Fruit fly (Drosophila melanogaster) whole organism, embryonic: Measurements from ENCODE around the gene DnaJ-1.

ENCODE experiments used
- CG10462 ChIP-seq: fragments of 200-800 bp; sonication (Bioruptor generic); optimal IDR thresholded peaks from 2 replicates; lab custom pipeline; 2016; ENCODE audit warnings: missing biosample characterization, missing genetic modification characterization
- CG10543 ChIP-seq: fragments of 200-800 bp; sonication (Bioruptor generic); optimal IDR thresholded peaks from 3 replicates; lab custom pipeline; 2017; ENCODE audit warnings: missing biosample characterization, mild to moderate bottlenecking, missing genetic modification characterization, moderate library complexity
- CG11247 ChIP-seq: fragments of 200-800 bp; sonication (Bioruptor generic); IDR thresholded peaks from 2 replicates; pipeline ENCODE4 v1.3.6; 2022; ENCODE audit warnings: missing biosample characterization, missing genetic modification characterization
- CG13296 ChIP-seq: fragments of 200-800 bp; sonication (Bioruptor generic); optimal IDR thresholded peaks from 3 replicates; lab custom pipeline; 2018; ENCODE audit warnings: missing biosample characterization, mild to moderate bottlenecking, missing genetic modification characterization
- CG14014 ChIP-seq: fragments of 200-800 bp; sonication (Bioruptor generic); IDR thresholded peaks from 2 replicates; pipeline ENCODE4 v1.3.6; 2022; ENCODE audit warnings: missing biosample characterization, missing genetic modification characterization
- CG14710 ChIP-seq: fragments of 200-800 bp; sonication (Bioruptor generic); optimal IDR thresholded peaks from 3 replicates; lab custom pipeline; 2019; ENCODE audit warnings: missing biosample characterization, mild to moderate bottlenecking, missing genetic modification characterization, moderate library complexity
- CG15073 ChIP-seq: fragments of 200-800 bp; sonication (Bioruptor generic); optimal IDR thresholded peaks from 2 replicates; lab custom pipeline; 2016; ENCODE audit warnings: missing biosample characterization, missing genetic modification characterization
- CG15514 ChIP-seq: fragments of 200-800 bp; sonication (Bioruptor generic); optimal IDR thresholded peaks from 3 replicates; lab custom pipeline; 2017; ENCODE audit warnings: missing biosample characterization, missing genetic modification characterization, mild to moderate bottlenecking, moderate library complexity, missing genetic modification reagents
- CG17328 ChIP-seq: fragments of 200-800 bp; sonication (Bioruptor generic); IDR thresholded peaks from 2 replicates; pipeline ENCODE4 v1.3.6; 2022; ENCODE audit warnings: missing biosample characterization, missing genetic modification characterization
- CG17912 ChIP-seq: fragments of 200-800 bp; sonication (Bioruptor generic); optimal IDR thresholded peaks from 2 replicates; lab custom pipeline; 2018; ENCODE audit warnings: missing biosample characterization, mild to moderate bottlenecking, missing genetic modification characterization
- CG1792 ChIP-seq: fragments of 200-800 bp; sonication (Bioruptor generic); optimal IDR thresholded peaks from 2 replicates; lab custom pipeline; 2016; ENCODE audit warnings: missing biosample characterization, missing genetic modification characterization
- CG30403 ChIP-seq: fragments of 200-800 bp; sonication (Bioruptor generic); optimal IDR thresholded peaks from 3 replicates; lab custom pipeline; 2016; ENCODE audit warnings: missing biosample characterization, missing genetic modification characterization
- CG3838 ChIP-seq: fragments of 200-800 bp; sonication (Bioruptor generic); optimal IDR thresholded peaks from 3 replicates; lab custom pipeline; 2016; ENCODE audit warnings: missing biosample characterization, missing genetic modification characterization
- CG4617 ChIP-seq: fragments of 200-800 bp; sonication (Bioruptor generic); optimal IDR thresholded peaks from 3 replicates; lab custom pipeline; 2016; ENCODE audit warnings: missing biosample characterization, missing genetic modification characterization, borderline replicate concordance
- CG4820 ChIP-seq: fragments of 200-800 bp; sonication (Bioruptor generic); optimal IDR thresholded peaks from 3 replicates; lab custom pipeline; 2016; ENCODE audit warnings: missing biosample characterization, missing genetic modification characterization
- CG5245 ChIP-seq: fragments of 200-800 bp; sonication (Bioruptor generic); optimal IDR thresholded peaks from 3 replicates; lab custom pipeline; 2016; ENCODE audit warnings: missing biosample characterization, missing genetic modification characterization
- CG6175 ChIP-seq: fragments of 200-800 bp; sonication (Bioruptor generic); IDR thresholded peaks from 3 replicates; pipeline ENCODE4 v1.3.6; 2022; ENCODE audit warnings: missing biosample characterization, missing genetic modification characterization
- CG7271 ChIP-seq: fragments of 200-800 bp; sonication (Bioruptor generic); optimal IDR thresholded peaks from 2 replicates; lab custom pipeline; 2018; ENCODE audit warnings: missing biosample characterization, mild to moderate bottlenecking, missing genetic modification characterization, moderate library complexity
- CG7786 ChIP-seq: fragments of 200-800 bp; sonication (Bioruptor generic); optimal IDR thresholded peaks from 2 replicates; lab custom pipeline; 2016; ENCODE audit warnings: missing biosample characterization, missing genetic modification characterization
- CG8359 ChIP-seq: fragments of 200-800 bp; sonication (Bioruptor generic); optimal IDR thresholded peaks from 2 replicates; lab custom pipeline; 2017; ENCODE audit warnings: missing biosample characterization, mild to moderate bottlenecking, missing genetic modification characterization, borderline replicate concordance
- CG8388 ChIP-seq: fragments of 200-800 bp; sonication (Bioruptor generic); optimal IDR thresholded peaks from 2 replicates; lab custom pipeline; 2019; ENCODE audit warnings: missing biosample characterization, mild to moderate bottlenecking, missing genetic modification characterization, moderate library complexity
- CG9437 ChIP-seq: fragments of 200-800 bp; sonication (Bioruptor generic); optimal IDR thresholded peaks from 2 replicates; lab custom pipeline; 2018; ENCODE audit warnings: missing biosample characterization, mild to moderate bottlenecking, missing genetic modification characterization
- Dip2 ChIP-seq: fragments of 200-800 bp; sonication (Bioruptor generic); IDR thresholded peaks from 2 replicates; pipeline ENCODE4 v1.3.6; 2022; ENCODE audit warnings: missing biosample characterization, missing genetic modification characterization
- Dref ChIP-seq: fragments of 200-800 bp; sonication (Bioruptor generic); IDR thresholded peaks from 2 replicates; pipeline ENCODE4 v1.3.6; 2022; ENCODE audit warnings: missing biosample characterization, missing genetic modification characterization
- H15 ChIP-seq: fragments of 200-800 bp; sonication (Bioruptor generic); IDR thresholded peaks from 3 replicates; pipeline ENCODE4 v1.3.6; 2022; ENCODE audit warnings: missing biosample characterization, missing genetic modification characterization
- Hand ChIP-seq: fragments of 200-800 bp; sonication (Bioruptor generic); optimal IDR thresholded peaks from 2 replicates; lab custom pipeline; 2017; ENCODE audit warnings: mild to moderate bottlenecking, missing biosample characterization, missing genetic modification reagents, missing genetic modification characterization
- Hmx ChIP-seq: fragments of 200-800 bp; sonication (Bioruptor generic); optimal IDR thresholded peaks from 2 replicates; lab custom pipeline; 2016; ENCODE audit warnings: missing biosample characterization, missing genetic modification characterization
- MESR4 ChIP-seq: fragments of 200-800 bp; sonication (Bioruptor generic); optimal IDR thresholded peaks from 2 replicates; lab custom pipeline; 2018; ENCODE audit warnings: missing biosample characterization, mild to moderate bottlenecking, missing genetic modification characterization, moderate library complexity
- Neu2 ChIP-seq: fragments of 200-800 bp; sonication (Bioruptor generic); optimal IDR thresholded peaks from 3 replicates; lab custom pipeline; 2016; ENCODE audit warnings: missing biosample characterization, missing genetic modification characterization, borderline replicate concordance
- Nf-YB ChIP-seq: fragments of 200-800 bp; sonication (Bioruptor generic); optimal IDR thresholded peaks from 3 replicates; lab custom pipeline; 2019; ENCODE audit warnings: missing biosample characterization, mild to moderate bottlenecking, missing genetic modification characterization, moderate library complexity
- NfI ChIP-seq: fragments of 200-800 bp; sonication (Bioruptor generic); optimal IDR thresholded peaks from 3 replicates; lab custom pipeline; 2018; ENCODE audit warnings: missing biosample characterization, mild to moderate bottlenecking, missing genetic modification characterization, moderate library complexity
- Oaz ChIP-seq: fragments of 200-800 bp; sonication (Bioruptor generic); IDR thresholded peaks from 2 replicates; pipeline ENCODE4 v1.3.6; 2022; ENCODE audit warnings: missing biosample characterization, missing genetic modification characterization
- Rfx ChIP-seq: fragments of 200-800 bp; sonication (Bioruptor generic); IDR thresholded peaks from 2 replicates; pipeline ENCODE4 v1.3.6; 2022; ENCODE audit warnings: missing biosample characterization, missing genetic modification characterization
- Trl ChIP-seq, 3 experiments: fragments of >200 bp in 2 of 3; fragments of 200-800 bp in 1 of 3; sonication (Bioruptor generic) in 1 of 3; optimal IDR thresholded peaks; 2 replicates in 1 of 3; 3 replicates in 2 of 3; lab custom pipeline; 2016 to 2017; ENCODE audit warnings: missing biosample characterization in 1 of 3, missing genetic modification characterization in 1 of 3
- Usf ChIP-seq: fragments of 200-800 bp; sonication (Bioruptor generic); optimal IDR thresholded peaks from 2 replicates; lab custom pipeline; 2017; ENCODE audit warnings: missing genotype, missing biosample characterization, missing genetic modification characterization
- ase ChIP-seq: fragments of 200-800 bp; sonication (Bioruptor generic); IDR thresholded peaks from 3 replicates; pipeline ENCODE4 v1.3.6; 2022; ENCODE audit warnings: missing biosample characterization, missing genetic modification characterization
- bcd ChIP-seq: fragments of 200-800 bp; sonication (Bioruptor generic); optimal IDR thresholded peaks from 2 replicates; lab custom pipeline; 2017; ENCODE audit warnings: missing biosample characterization, mild to moderate bottlenecking, missing genetic modification characterization
- br ChIP-seq: fragments of >200 bp; optimal IDR thresholded peaks from 2 replicates; lab custom pipeline; 2017
- chinmo ChIP-seq: fragments of 200-800 bp; sonication (Bioruptor generic); IDR thresholded peaks from 4 replicates; pipeline ENCODE4 v1.3.6; 2022; ENCODE audit warnings: missing biosample characterization, missing genetic modification characterization; ENCODE audit not compliant: partially characterized antibody
- ci ChIP-seq: fragments of 200-800 bp; sonication (Bioruptor generic); IDR thresholded peaks from 3 replicates; pipeline ENCODE4 v1.3.6; 2022; ENCODE audit warnings: missing biosample characterization, missing genetic modification characterization
- dan ChIP-seq: fragments of 200-800 bp; sonication (Bioruptor generic); IDR thresholded peaks from 2 replicates; pipeline ENCODE4 v1.3.6; 2022; ENCODE audit warnings: missing biosample characterization, missing genetic modification characterization
- gsb ChIP-seq: fragments of 200-800 bp; sonication (Bioruptor generic); IDR thresholded peaks from 2 replicates; pipeline ENCODE4 v1.3.6; 2022; ENCODE audit warnings: missing biosample characterization, missing genetic modification characterization
- jing ChIP-seq: fragments of 200-800 bp; sonication (Bioruptor generic); optimal IDR thresholded peaks from 2 replicates; lab custom pipeline; 2018; ENCODE audit warnings: missing biosample characterization, mild to moderate bottlenecking, missing genetic modification characterization
- luna ChIP-seq: fragments of 200-800 bp; sonication (Bioruptor generic); optimal IDR thresholded peaks from 2 replicates; lab custom pipeline; 2016; ENCODE audit warnings: missing biosample characterization, missing genetic modification characterization
- nerfin-2 ChIP-seq: fragments of 200-800 bp; sonication (Bioruptor generic); IDR thresholded peaks from 2 replicates; pipeline ENCODE4 v1.3.6; 2022; ENCODE audit warnings: missing biosample characterization, missing genetic modification characterization; ENCODE audit not compliant: partially characterized antibody
- ranshi ChIP-seq: fragments of 200-800 bp; sonication (Bioruptor generic); IDR thresholded peaks from 2 replicates; pipeline ENCODE4 v1.3.6; 2022; ENCODE audit warnings: missing biosample characterization, missing genetic modification characterization
- row ChIP-seq: fragments of 200-800 bp; sonication (Bioruptor generic); IDR thresholded peaks from 3 replicates; pipeline ENCODE4 v1.3.6; 2022; ENCODE audit warnings: missing biosample characterization, missing genetic modification characterization
- run ChIP-seq: fragments of 200-800 bp; sonication (Bioruptor generic); optimal IDR thresholded peaks from 3 replicates; lab custom pipeline; 2018; ENCODE audit warnings: missing biosample characterization, mild to moderate bottlenecking, missing genetic modification characterization
- sd ChIP-seq: fragments of 200-800 bp; sonication (Bioruptor generic); optimal IDR thresholded peaks from 3 replicates; lab custom pipeline; 2018; ENCODE audit warnings: missing biosample characterization, mild to moderate bottlenecking, missing genetic modification characterization, moderate library complexity
- sim ChIP-seq: fragments of 200-800 bp; sonication (Bioruptor generic); IDR thresholded peaks from 2 replicates; pipeline ENCODE4 v1.3.6; 2022; ENCODE audit warnings: missing biosample characterization, missing genetic modification characterization
- tna ChIP-seq: fragments of 200-800 bp; sonication (Bioruptor generic); IDR thresholded peaks from 2 replicates; pipeline ENCODE4 v1.3.6; 2022; ENCODE audit warnings: missing biosample characterization, missing genetic modification characterization; ENCODE audit not compliant: partially characterized antibody
- wor ChIP-seq: fragments of 200-800 bp; sonication (Bioruptor generic); IDR thresholded peaks from 2 replicates; pipeline ENCODE4 v1.3.6; 2022; ENCODE audit warnings: missing biosample characterization, missing genetic modification characterization

The DnaJ-1 gene

DNA sequence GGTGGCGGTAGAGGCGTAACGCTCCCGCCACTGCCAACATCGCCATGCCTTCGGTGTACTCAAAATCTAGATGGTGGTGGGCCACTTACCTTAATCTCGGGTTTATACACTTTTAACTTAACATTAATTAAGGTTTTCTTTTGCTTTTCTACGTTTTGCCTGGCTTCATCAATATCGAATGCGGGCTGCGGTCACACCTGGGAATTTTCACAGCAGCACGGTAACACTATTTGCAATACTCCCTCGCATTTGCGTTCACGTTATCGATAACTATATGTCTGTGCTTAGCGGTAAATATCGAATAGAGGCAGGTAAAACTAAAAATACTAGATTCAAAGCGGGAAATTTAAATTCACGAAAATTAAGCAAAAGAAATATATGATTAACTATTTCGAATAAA is 42.0 kb upstream of the DnaJ-1 start, which contains the start of gene Bre1 (continued):
- TF ChIP-seq ase: no peak
- no peak for TF ChIP-seq bcd
- no peak for TF ChIP-seq CG10543 (GFP tag; lab: Kevin White, UChicago)
- TF ChIP-seq CG4617 (GFP tag; lab: Kevin White, UChicago): peak; percentile 93
- no peak for TF ChIP-seq Hmx (GFP tag; lab: Kevin White, UChicago)
- no peak for TF ChIP-seq Oaz (GFP tag; lab: Robert Waterston, UW)
- no peak for TF ChIP-seq Rfx (GFP tag; lab: Robert Waterston, UW)
- no peak for TF ChIP-seq CG3838 (GFP tag; lab: Kevin White, UChicago)
- no peak for TF ChIP-seq gsb (GFP tag; lab: Robert Waterston, UW)
- no peak for TF ChIP-seq CG30403 (GFP tag; lab: Kevin White, UChicago)
- TF ChIP-seq run: no peak
- no peak for TF ChIP-seq Nf-YB
- no peak for TF ChIP-seq CG6175
- TF ChIP-seq tna (GFP tag; lab: Robert Waterston, UW): peak; percentile 53
- no peak for TF ChIP-seq dan (GFP tag; lab: Robert Waterston, UW)
- no peak for TF ChIP-seq Dip2
- TF ChIP-seq CG14710 (tag; lab: Kevin White, UChicago): peak; percentile 63
- no peak for TF ChIP-seq CG10462
- no peak for TF ChIP-seq CG5245 (GFP tag; lab: Kevin White, UChicago)
- TF ChIP-seq ranshi (GFP tag; lab: Robert Waterston, UW): no peak
- TF ChIP-seq NfI (GFP tag; lab: Kevin White, UChicago): no peak
- TF ChIP-seq CG7271 (tag; lab: Kevin White, UChicago): no peak
- TF ChIP-seq jing (GFP tag; lab: Kevin White, UChicago): no peak
- TF ChIP-seq CG9437 (GFP tag; lab: Kevin White, UChicago): no peak
- no peak for TF ChIP-seq CG8359 (GFP tag; lab: Kevin White, UChicago)
- peak; percentile 52 for TF ChIP-seq nerfin-2 (GFP tag; lab: Robert Waterston, UW)
- no peak for TF ChIP-seq Neu2 (GFP tag; lab: Kevin White, UChicago)
- TF ChIP-seq MESR4 (GFP tag; lab: Kevin White, UChicago): peak; percentile 87
- TF ChIP-seq Trl (optimal IDR thresholded peaks at IDR 0.05; lab: Kevin White, UChicago): no peak
- no peak for TF ChIP-seq Trl (GFP tag; optimal IDR thresholded peaks at IDR 0.05; lab: Kevin White, UChicago)
- TF ChIP-seq CG15514 (GFP tag; lab: Kevin White, UChicago): peak; percentile 67
- TF ChIP-seq wor (GFP tag; lab: Robert Waterston, UW): no peak
- no peak for TF ChIP-seq br
- 0 out of 4 replicates have a peak, but pooled peaks have one; percentile 73 for TF ChIP-seq chinmo (GFP tag; lab: Robert Waterston, UW)
- no peak for TF ChIP-seq CG15073 (GFP tag; lab: Kevin White, UChicago)
- TF ChIP-seq CG17328 (GFP tag; lab: Robert Waterston, UW): no peak
- peak; percentile 87 for TF ChIP-seq sd (tag; lab: Kevin White, UChicago)
- no peak for TF ChIP-seq luna (GFP tag; lab: Kevin White, UChicago)
- no peak for TF ChIP-seq ci (GFP tag; lab: Robert Waterston, UW)
- TF ChIP-seq CG17912 (GFP tag; lab: Kevin White, UChicago): no peak
- peak; percentile 97 for TF ChIP-seq Dref (GFP tag; lab: Robert Waterston, UW)
- TF ChIP-seq CG4820 (GFP tag; lab: Kevin White, UChicago): no peak
- TF ChIP-seq sim (GFP tag; lab: Robert Waterston, UW): no peak
- no peak for TF ChIP-seq CG11247 (GFP tag; lab: Robert Waterston, UW)
- TF ChIP-seq CG14014 (GFP tag; lab: Robert Waterston, UW): no peak
- no peak for TF ChIP-seq CG13296
- TF ChIP-seq CG1792 (GFP tag; lab: Kevin White, UChicago): peak; percentile 1
- TF ChIP-seq CG8388 (GFP tag; lab: Kevin White, UChicago): no peak
- TF ChIP-seq H15 (GFP tag; lab: Robert Waterston, UW): no peak
- TF ChIP-seq Hand (GFP tag; lab: Kevin White, UChicago): no peak
- TF ChIP-seq row: peak; percentile 26; the same call in 2 of the 3 replicates
- no peak for TF ChIP-seq Usf
- no peak for TF ChIP-seq CG7786 (GFP tag; lab: Kevin White, UChicago)
